Worm (Caenorhabditis elegans) whole organism, late embryonic: ENCODE results near the gene mdh-2.

Experiments used
- C08G9.2 ChIP-seq: sonication (generic microtip); optimal IDR thresholded peaks from 2 replicates; lab custom pipeline; 2016; ENCODE audit warnings: mild to moderate bottlenecking, missing genetic modification characterization, moderate library complexity, missing compliant biosample characterization
- ahr-1 ChIP-seq: sonication (generic microtip); optimal IDR thresholded peaks from 2 replicates; lab custom pipeline; 2016; ENCODE audit warnings: missing genetic modification characterization, missing compliant biosample characterization
- ceh-30 ChIP-seq: fragments of 150-350 bp; optimal IDR thresholded peaks from 2 replicates; lab custom pipeline; 2014; ENCODE audit warnings: missing biosample characterization, missing genetic modification characterization
- fkh-10 ChIP-seq: fragments of 150-350 bp; optimal IDR thresholded peaks from 2 replicates; lab custom pipeline; 2014; ENCODE audit warnings: missing biosample characterization, missing genetic modification reagents, missing genetic modification characterization
- nhr-11 ChIP-seq: fragments of 150-350 bp; optimal IDR thresholded peaks from 2 replicates; lab custom pipeline; 2014; ENCODE audit warnings: missing biosample characterization, missing genetic modification characterization
- npax-4 ChIP-seq: sonication (generic microtip); optimal IDR thresholded peaks from 2 replicates; lab custom pipeline; 2016; ENCODE audit warnings: missing genetic modification characterization, missing compliant biosample characterization
- sox-4 ChIP-seq: sonication (generic microtip); optimal IDR thresholded peaks from 2 replicates; lab custom pipeline; 2017; ENCODE audit warnings: mild to moderate bottlenecking, missing genetic modification characterization, inconsistent platforms, missing compliant biosample characterization

DNA sequence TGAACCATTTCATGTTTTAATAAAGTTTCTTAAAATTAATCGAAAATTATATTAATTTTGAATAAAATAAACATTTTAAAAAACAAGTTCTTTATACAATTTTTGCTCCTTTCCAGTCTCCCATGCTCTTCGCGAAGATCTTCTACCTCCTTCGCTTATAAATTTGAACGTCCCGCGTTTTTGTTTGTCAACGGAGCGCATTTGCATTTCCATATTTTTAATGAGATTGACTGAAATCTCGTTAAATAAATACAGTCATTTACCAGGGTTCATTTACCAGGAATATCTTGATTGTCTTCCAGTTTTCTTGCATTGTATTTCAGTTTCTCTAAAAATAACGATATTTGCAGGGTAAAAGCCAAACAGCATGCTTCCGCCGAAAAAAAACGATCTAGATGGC, 7.2 kb upstream of the mdh-2 start, which contains the start of gene cmtr-2:
- TF ChIP-seq nhr-11, result no peak
- TF ChIP-seq C08G9.2 (tag; lab: Kevin White, UChicago), result no peak
- TF ChIP-seq npax-4 (tag; lab: Kevin White, UChicago), result no peak
- TF ChIP-seq fkh-10 (GFP tag; lab: Kevin White, UChicago), result no peak
- no peak for TF ChIP-seq sox-4 (tag; lab: Kevin White, UChicago)
- TF ChIP-seq ahr-1, result no peak
- TF ChIP-seq ceh-30 (tag; lab: Kevin White, UChicago), result no peak
